Worm (Caenorhabditis elegans) whole organism, late embryonic: Measurements from ENCODE around the gene phdh-1.
A peak's percentile ranks its signal among the peaks of the same experiment; 100 is the strongest.

ENCODE experiments used
- C08G9.2 ChIP-seq: sonication (generic microtip); optimal IDR thresholded peaks from 2 replicates; lab custom pipeline; 2016; ENCODE audit warnings: mild to moderate bottlenecking, missing genetic modification characterization, moderate library complexity, missing compliant biosample characterization
- C38D4.7 ChIP-seq: fragments of 200-800 bp; sonication (Bioruptor generic); optimal IDR thresholded peaks from 2 replicates; lab custom pipeline; 2018; ENCODE audit warnings: mild to moderate bottlenecking, missing genetic modification characterization, moderate library complexity, missing compliant biosample characterization
- K02D7.2 ChIP-seq: sonication (generic microtip); optimal IDR thresholded peaks from 2 replicates; lab custom pipeline; 2017; ENCODE audit warnings: mild to moderate bottlenecking, missing genetic modification characterization, missing compliant biosample characterization
- Y22D7AL.16 ChIP-seq: sonication (generic microtip); optimal IDR thresholded peaks from 2 replicates; lab custom pipeline; 2016; ENCODE audit warnings: missing genetic modification characterization, missing compliant biosample characterization
- ahr-1 ChIP-seq: sonication (generic microtip); optimal IDR thresholded peaks from 2 replicates; lab custom pipeline; 2016; ENCODE audit warnings: missing genetic modification characterization, missing compliant biosample characterization
- ama-1 ChIP-seq: fragments of 150-350 bp; optimal IDR thresholded peaks from 2 replicates; lab custom pipeline; 2014
- ceh-14 ChIP-seq: sonication (generic microtip); optimal IDR thresholded peaks from 2 replicates; lab custom pipeline; 2016; ENCODE audit warnings: missing genotype, missing genetic modification characterization, missing compliant biosample characterization
- ceh-24 ChIP-seq: sonication (generic microtip); optimal IDR thresholded peaks from 2 replicates; lab custom pipeline; 2016; ENCODE audit warnings: mild to moderate bottlenecking, missing genetic modification characterization, missing compliant biosample characterization
- ceh-48 ChIP-seq: sonication (generic microtip); optimal IDR thresholded peaks from 2 replicates; lab custom pipeline; 2016; ENCODE audit warnings: missing genetic modification characterization, inconsistent platforms, missing compliant biosample characterization
- ceh-9 ChIP-seq: sonication (generic microtip); optimal IDR thresholded peaks from 2 replicates; lab custom pipeline; 2016; ENCODE audit warnings: mild to moderate bottlenecking, missing genetic modification characterization, inconsistent platforms, missing compliant biosample characterization
- che-1 ChIP-seq: sonication (generic microtip); optimal IDR thresholded peaks from 2 replicates; lab custom pipeline; 2016; ENCODE audit warnings: mild to moderate bottlenecking, missing genetic modification characterization, missing compliant biosample characterization
- dmd-4 ChIP-seq: sonication (generic microtip); optimal IDR thresholded peaks from 2 replicates; lab custom pipeline; 2016; ENCODE audit warnings: borderline replicate concordance, missing genetic modification characterization, missing compliant biosample characterization
- fkh-10 ChIP-seq: fragments of 150-350 bp; optimal IDR thresholded peaks from 2 replicates; lab custom pipeline; 2014; ENCODE audit warnings: missing biosample characterization, missing genetic modification reagents, missing genetic modification characterization
- fkh-6 ChIP-seq: sonication (generic microtip); optimal IDR thresholded peaks from 2 replicates; lab custom pipeline; 2016; ENCODE audit warnings: missing genetic modification characterization, missing compliant biosample characterization
- gmeb-2 ChIP-seq: sonication (generic microtip); optimal IDR thresholded peaks from 2 replicates; lab custom pipeline; 2016; ENCODE audit warnings: missing genetic modification characterization, inconsistent platforms, missing compliant biosample characterization
- hlh-15 ChIP-seq: sonication (generic microtip); optimal IDR thresholded peaks from 2 replicates; lab custom pipeline; 2016; ENCODE audit warnings: missing genetic modification characterization, missing compliant biosample characterization
- hlh-30 ChIP-seq: sonication (generic microtip); optimal IDR thresholded peaks from 2 replicates; lab custom pipeline; 2017; ENCODE audit warnings: antibody characterized with exemption, missing genetic modification characterization, missing compliant biosample characterization; ENCODE audit not compliant: insufficient read depth
- lim-6 ChIP-seq: sonication (generic microtip); optimal IDR thresholded peaks from 2 replicates; lab custom pipeline; 2016; ENCODE audit warnings: missing genetic modification characterization, missing compliant biosample characterization
- lin-11 ChIP-seq: fragments of 200-800 bp; sonication (Bioruptor generic); optimal IDR thresholded peaks from 2 replicates; lab custom pipeline; 2018; ENCODE audit warnings: mild to moderate bottlenecking, missing genetic modification characterization, missing compliant biosample characterization
- madf-2 ChIP-seq: sonication (generic microtip); optimal IDR thresholded peaks from 2 replicates; lab custom pipeline; 2017; ENCODE audit warnings: missing genetic modification characterization, missing compliant biosample characterization
- mec-3 ChIP-seq: sonication (generic microtip); optimal IDR thresholded peaks from 2 replicates; lab custom pipeline; 2016; ENCODE audit warnings: borderline replicate concordance, missing genetic modification characterization, missing compliant biosample characterization
- nhr-232 ChIP-seq: sonication (generic microtip); optimal IDR thresholded peaks from 2 replicates; lab custom pipeline; 2016; ENCODE audit warnings: missing genetic modification characterization, missing compliant biosample characterization
- pag-3 ChIP-seq: sonication (generic microtip); optimal IDR thresholded peaks from 2 replicates; lab custom pipeline; 2016; ENCODE audit warnings: missing compliant biosample characterization, missing genetic modification characterization, borderline replicate concordance
- pax-1 ChIP-seq: fragments of 150-350 bp; optimal IDR thresholded peaks from 2 replicates; lab custom pipeline; 2014; ENCODE audit warnings: missing biosample characterization, missing genetic modification characterization
- pha-4 ChIP-seq: fragments of 150-350 bp; optimal IDR thresholded peaks from 2 replicates; lab custom pipeline; 2018; ENCODE audit warnings: missing biosample characterization, missing genetic modification reagents, missing genetic modification characterization
- pqm-1 ChIP-seq: sonication (generic microtip); optimal IDR thresholded peaks from 2 replicates; lab custom pipeline; 2016; ENCODE audit warnings: missing genetic modification characterization, missing compliant biosample characterization
- ref-2 ChIP-seq: sonication (generic microtip); optimal IDR thresholded peaks from 2 replicates; lab custom pipeline; 2016; ENCODE audit warnings: missing genetic modification characterization, missing compliant biosample characterization
- rnt-1 ChIP-seq: sonication (generic microtip); optimal IDR thresholded peaks from 2 replicates; lab custom pipeline; 2016; ENCODE audit warnings: missing genetic modification characterization, missing compliant biosample characterization
- sdc-2 ChIP-seq: sonication (generic microtip); optimal IDR thresholded peaks from 2 replicates; lab custom pipeline; 2016; ENCODE audit warnings: missing genotype, missing genetic modification characterization, missing compliant biosample characterization
- syd-9 ChIP-seq: sonication (generic microtip); optimal IDR thresholded peaks from 2 replicates; lab custom pipeline; 2016; ENCODE audit warnings: mild to moderate bottlenecking, missing genetic modification characterization, moderate library complexity, missing compliant biosample characterization
- tbx-7 ChIP-seq: sonication (generic microtip); optimal IDR thresholded peaks from 2 replicates; lab custom pipeline; 2016; ENCODE audit warnings: missing genotype, missing genetic modification characterization, missing compliant biosample characterization
- ttx-3 ChIP-seq: sonication (generic microtip); optimal IDR thresholded peaks from 2 replicates; lab custom pipeline; 2016; ENCODE audit warnings: missing genetic modification reagents, missing genetic modification characterization, missing compliant biosample characterization
- unc-42 ChIP-seq: sonication (generic microtip); optimal IDR thresholded peaks from 2 replicates; lab custom pipeline; 2016; ENCODE audit warnings: missing genotype, missing genetic modification characterization, missing compliant biosample characterization
- unc-55 ChIP-seq: sonication (generic microtip); optimal IDR thresholded peaks from 2 replicates; lab custom pipeline; 2017; ENCODE audit warnings: missing biosample characterization, missing genetic modification reagents, missing genetic modification characterization

The phdh-1 gene

DNA sequence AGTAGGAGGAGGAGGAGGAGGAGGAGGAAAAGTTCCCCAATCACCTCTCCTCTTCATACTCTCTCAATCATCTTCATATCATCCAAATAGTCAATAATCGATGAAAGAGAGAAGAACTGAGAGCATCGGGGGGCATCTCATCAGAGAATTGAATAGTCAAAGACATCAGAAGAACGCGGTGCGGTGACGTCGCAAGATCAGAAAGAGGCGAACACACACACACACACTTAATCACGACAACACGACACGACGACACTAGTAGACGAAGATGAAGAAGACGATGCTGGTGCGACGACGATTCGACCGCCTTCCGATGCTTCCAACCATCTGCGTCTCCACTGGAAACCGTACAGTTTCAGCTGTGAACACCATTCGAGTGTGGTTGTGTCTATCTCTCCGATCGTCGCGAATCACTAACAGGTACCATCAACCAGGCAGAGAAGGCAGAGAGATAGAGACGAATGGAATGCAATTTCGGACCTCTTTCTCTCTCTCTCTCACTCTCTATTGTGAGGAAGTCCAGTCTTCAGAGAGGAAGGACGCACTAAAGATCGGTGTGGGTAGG, 40.4 kb upstream of the phdh-1 start:
- TF ChIP-seq unc-42 (tag; lab: Kevin White, UChicago) = no peak
- TF ChIP-seq ref-2 (tag; lab: Kevin White, UChicago) = peak; percentile 10
- TF ChIP-seq, all 69 proteins: peak for 1

DNA sequence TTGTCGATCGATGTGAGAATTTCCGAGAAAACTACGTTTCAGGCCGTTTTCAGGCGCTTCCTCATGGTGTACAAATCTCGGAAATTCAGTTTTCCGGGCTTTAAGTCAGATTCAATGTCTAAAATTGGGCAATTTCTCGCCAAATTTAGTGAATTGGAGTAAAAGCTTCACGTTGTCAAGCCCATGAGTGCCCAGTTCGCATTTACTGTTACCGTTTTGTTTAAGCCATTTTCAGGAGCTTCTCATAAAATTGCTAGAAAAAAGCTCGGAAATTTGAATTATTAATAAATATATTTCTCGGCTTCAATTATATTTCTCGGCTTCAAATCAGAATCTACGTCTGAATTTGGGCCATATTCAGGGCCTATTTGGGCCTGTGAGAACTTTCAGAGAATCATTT, 39.6 kb upstream of the phdh-1 start:
- TF ChIP-seq unc-55 (GFP tag; lab: Kevin White, UChicago) (no peak), fkh-6 (no peak), sdc-2 (tag; lab: Kevin White, UChicago) (no peak), pag-3 (tag; lab: Kevin White, UChicago) (no peak), lin-11 (no peak), C38D4.7 (GFP tag; lab: Kevin White, UChicago) (no peak), madf-2 (tag; lab: Kevin White, UChicago) (no peak), pha-4 (tag; lab: Kevin White, UChicago) (no peak), unc-42 (tag; lab: Kevin White, UChicago) (no peak), pqm-1 (tag; lab: Kevin White, UChicago) (no peak), dmd-4 (tag; lab: Kevin White, UChicago) (no peak), ceh-14 (tag; lab: Kevin White, UChicago) (no peak), fkh-10 (no peak), che-1 (no peak)

DNA sequence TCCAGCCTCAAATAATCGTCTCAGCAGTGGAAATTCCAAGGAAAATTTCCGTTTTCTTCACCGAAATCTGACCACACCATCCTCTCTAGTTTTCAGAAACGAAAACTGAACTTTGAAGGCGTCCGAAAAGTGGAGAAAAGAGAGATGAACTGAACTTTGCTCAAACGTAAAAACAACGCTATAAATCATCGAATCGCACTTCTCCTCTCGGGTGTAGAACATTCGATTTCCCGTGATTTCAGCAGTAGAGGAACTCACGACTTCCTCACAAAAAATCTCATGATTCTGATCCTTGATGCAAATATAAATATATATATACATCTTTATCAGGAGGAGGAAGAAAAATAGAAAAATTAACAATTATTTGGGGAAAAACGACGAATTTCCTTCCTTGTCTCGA, 36.9 kb upstream of the phdh-1 start:
- TF ChIP-seq ceh-24 (tag; lab: Kevin White, UChicago) (no peak), tbx-7 (tag; lab: Kevin White, UChicago) (no peak), nhr-232 (tag; lab: Kevin White, UChicago) (no peak), K02D7.2 (tag; lab: Kevin White, UChicago) (no peak), hlh-30 (tag; lab: Kevin White, UChicago) (no peak), rnt-1 (tag; lab: Kevin White, UChicago) (no peak), fkh-10 (no peak), ceh-9 (tag; lab: Kevin White, UChicago) (no peak)

DNA sequence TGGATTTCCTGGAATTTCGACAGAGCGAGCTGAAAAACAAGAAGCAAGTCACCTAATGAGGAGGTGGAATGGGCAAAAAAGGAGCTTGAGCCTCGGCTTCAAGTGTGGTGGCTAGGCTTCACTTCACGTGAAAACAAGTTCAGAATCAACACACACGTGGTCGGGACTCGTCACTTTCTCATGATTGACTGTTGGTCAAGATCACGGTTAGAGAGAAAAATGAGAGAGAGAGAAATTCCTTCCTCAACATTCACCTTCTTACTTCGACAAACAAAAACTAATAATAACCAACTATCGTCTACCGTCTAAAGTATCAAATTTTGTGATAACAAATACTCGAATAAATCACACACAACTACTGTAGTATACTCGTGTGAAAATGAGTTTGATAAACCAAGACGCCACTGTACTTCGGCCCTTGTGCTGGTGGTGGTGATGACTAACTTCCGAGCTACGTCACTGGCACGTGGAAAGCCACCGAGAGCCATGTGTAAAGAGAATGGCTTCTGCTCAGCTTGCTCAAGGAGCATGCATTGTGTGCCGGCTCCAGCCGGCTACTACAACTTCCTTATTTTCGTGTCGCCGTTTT, 35.4 kb upstream of the phdh-1 start:
- TF ChIP-seq gmeb-2 (tag; lab: Kevin White, UChicago) = no peak
- TF ChIP-seq rnt-1 (tag; lab: Kevin White, UChicago) = no peak
- TF ChIP-seq C38D4.7 (GFP tag; lab: Kevin White, UChicago) = no peak
- TF ChIP-seq pax-1 (tag; lab: Kevin White, UChicago) = no peak
- TF ChIP-seq ahr-1 (tag; lab: Kevin White, UChicago) = no peak
- no peak for TF ChIP-seq Y22D7AL.16 (tag; lab: Kevin White, UChicago)
- no peak for TF ChIP-seq ama-1 (lab: Kevin White, UChicago)
- TF ChIP-seq ceh-48 = no peak
- TF ChIP-seq pha-4 (tag; lab: Kevin White, UChicago) = no peak
- no peak for TF ChIP-seq hlh-15 (tag; lab: Kevin White, UChicago)
- TF ChIP-seq madf-2 (tag; lab: Kevin White, UChicago) = no peak
- TF ChIP-seq lim-6 (tag; lab: Kevin White, UChicago) = no peak
- TF ChIP-seq syd-9 (tag; lab: Kevin White, UChicago) = no peak
- no peak for TF ChIP-seq K02D7.2 (tag; lab: Kevin White, UChicago)
- TF ChIP-seq nhr-232 (tag; lab: Kevin White, UChicago) = no peak
- no peak for TF ChIP-seq fkh-10
- TF ChIP-seq ttx-3 (tag; lab: Kevin White, UChicago) = no peak
- no peak for TF ChIP-seq C08G9.2 (tag; lab: Kevin White, UChicago)
- no peak for TF ChIP-seq mec-3
- TF ChIP-seq, all 69 proteins: peak for 0
